Worm (Caenorhabditis elegans) whole organism, young adult: ENCODE results near the gene C36H8.1.

ENCODE experiments used
- D2030.7 ChIP-seq: fragments of 200-800 bp; sonication (Bioruptor generic); IDR thresholded peaks from 2 replicates; pipeline ENCODE4 v1.3.6; 2022; ENCODE audit warnings: missing genetic modification reagents, missing genetic modification characterization, missing compliant biosample characterization
- F10E7.11 ChIP-seq: sonication (generic microtip); optimal IDR thresholded peaks from 2 replicates; lab custom pipeline; 2017; ENCODE audit warnings: mild to moderate bottlenecking, missing genetic modification characterization, moderate library complexity, missing compliant biosample characterization
- F23B12.7 ChIP-seq: sonication (generic microtip); optimal IDR thresholded peaks from 2 replicates; lab custom pipeline; 2017; ENCODE audit warnings: missing genetic modification characterization, mild to moderate bottlenecking, missing compliant biosample characterization, antibody characterized with exemption, moderate library complexity; ENCODE audit not compliant: insufficient read depth
- F49E8.2 ChIP-seq: sonication (generic microtip); optimal IDR thresholded peaks from 3 replicates; lab custom pipeline; 2017; ENCODE audit warnings: missing genetic modification characterization, mild to moderate bottlenecking, missing compliant biosample characterization, antibody characterized with exemption, moderate library complexity; ENCODE audit not compliant: insufficient read depth
- K12H6.12 ChIP-seq: fragments of 200-800 bp; sonication (Bioruptor generic); optimal IDR thresholded peaks from 2 replicates; lab custom pipeline; 2018; ENCODE audit warnings: mild to moderate bottlenecking, missing genetic modification characterization, missing compliant biosample characterization
- ZK185.1 ChIP-seq: sonication (generic microtip); optimal IDR thresholded peaks from 2 replicates; lab custom pipeline; 2016; ENCODE audit warnings: mild to moderate bottlenecking, missing genetic modification characterization, missing compliant biosample characterization; ENCODE audit not compliant: poor library complexity, severe bottlenecking
- aptf-2 ChIP-seq: fragments of 200-800 bp; sonication (Bioruptor generic); conservative IDR thresholded peaks from 2 replicates; pipeline ENCODE4 v1.3.6; 2022; ENCODE audit warnings: missing genetic modification reagents, missing genetic modification characterization, missing compliant biosample characterization
- attf-5 ChIP-seq: fragments of 200-800 bp; sonication (Bioruptor generic); optimal IDR thresholded peaks from 2 replicates; lab custom pipeline; 2018; ENCODE audit warnings: mild to moderate bottlenecking, missing genetic modification characterization, missing compliant biosample characterization
- attf-6 ChIP-seq: fragments of 200-800 bp; sonication (Bioruptor generic); IDR thresholded peaks from 2 replicates; pipeline ENCODE4 v1.3.6; 2022; ENCODE audit warnings: missing genetic modification reagents, missing genetic modification characterization, missing compliant biosample characterization
- cebp-1 ChIP-seq, 2 experiments: fragments of 200-800 bp in 1 of 2; sonication (Bioruptor generic) in 1 of 2; sonication (generic microtip) in 1 of 2; IDR thresholded peaks in 1 of 2; optimal IDR thresholded peaks in 1 of 2; 2 replicates each; pipeline versions ENCODE4 v1.3.6 to Lab custom; 2017 to 2022; ENCODE audit warnings: missing compliant biosample characterization in 2 of 2, missing genetic modification characterization in 2 of 2, mild to moderate bottlenecking in 1 of 2, missing genetic modification reagents in 1 of 2, moderate library complexity in 1 of 2
- ceh-100 ChIP-seq: fragments of 200-800 bp; sonication (Bioruptor generic); IDR thresholded peaks from 2 replicates; pipeline ENCODE4 v1.3.6; 2022; ENCODE audit warnings: missing genetic modification reagents, missing genetic modification characterization, missing compliant biosample characterization
- ceh-27 ChIP-seq: fragments of 200-800 bp; sonication (Bioruptor generic); optimal IDR thresholded peaks from 2 replicates; lab custom pipeline; 2018; ENCODE audit warnings: mild to moderate bottlenecking, missing genetic modification characterization, moderate library complexity, missing compliant biosample characterization
- die-1 ChIP-seq: sonication (generic microtip); optimal IDR thresholded peaks from 2 replicates; lab custom pipeline; 2016; ENCODE audit warnings: missing genotype, mild to moderate bottlenecking, missing genetic modification characterization, missing compliant biosample characterization
- dpl-1 ChIP-seq: fragments of 150-350 bp; optimal IDR thresholded peaks from 2 replicates; lab custom pipeline; 2014; ENCODE audit warnings: missing biosample characterization, missing genetic modification reagents, missing genetic modification characterization
- efl-1 ChIP-seq: fragments of 150-350 bp; optimal IDR thresholded peaks from 2 replicates; lab custom pipeline; 2014; ENCODE audit warnings: missing biosample characterization, missing genetic modification reagents, missing genetic modification characterization
- gei-17 ChIP-seq: fragments of 200-800 bp; sonication (Bioruptor generic); optimal IDR thresholded peaks from 2 replicates; lab custom pipeline; 2018; ENCODE audit warnings: mild to moderate bottlenecking, missing genetic modification characterization, missing compliant biosample characterization
- him-1 ChIP-seq: sonication (generic microtip); optimal IDR thresholded peaks from 2 replicates; lab custom pipeline; 2016; ENCODE audit warnings: missing genotype, missing genetic modification reagents, missing genetic modification characterization, missing compliant biosample characterization
- lin-35 ChIP-seq, 3 experiments: fragments of 150-350 bp in 2 of 3; sonication (generic microtip) in 1 of 3; optimal IDR thresholded peaks; 2 replicates each; lab custom pipeline; 2014 to 2018; ENCODE audit warnings: missing biosample characterization in 3 of 3, missing genetic modification characterization in 3 of 3, missing genetic modification reagents in 3 of 3
- lir-1 ChIP-seq: fragments of 200-800 bp; sonication (Bioruptor generic); conservative IDR thresholded peaks from 2 replicates; pipeline ENCODE4 v1.3.6; 2022; ENCODE audit warnings: missing genetic modification reagents, missing genetic modification characterization, missing compliant biosample characterization
- madf-6 ChIP-seq: fragments of 200-800 bp; sonication (Bioruptor generic); IDR thresholded peaks from 2 replicates; pipeline ENCODE4 v1.3.6; 2022; ENCODE audit warnings: missing genetic modification reagents, missing genetic modification characterization, missing compliant biosample characterization
- madf-8 ChIP-seq: fragments of 200-800 bp; sonication (Bioruptor generic); conservative IDR thresholded peaks from 2 replicates; pipeline ENCODE4 v1.3.6; 2022; ENCODE audit warnings: missing genetic modification reagents, missing genetic modification characterization, missing compliant biosample characterization
- mcd-1 ChIP-seq: fragments of 200-800 bp; sonication (Bioruptor generic); IDR thresholded peaks from 2 replicates; pipeline ENCODE4 v1.3.6; 2022; ENCODE audit warnings: missing genetic modification reagents, missing genetic modification characterization, missing compliant biosample characterization
- pha-4 ChIP-seq: fragments of 150-350 bp; sonication (generic microtip); optimal IDR thresholded peaks from 2 replicates; lab custom pipeline; 2014; ENCODE audit warnings: missing biosample characterization, missing genetic modification reagents, missing genetic modification characterization
- rcor-1 ChIP-seq: fragments of 200-800 bp; sonication (Bioruptor generic); IDR thresholded peaks from 2 replicates; pipeline ENCODE4 v1.3.6; 2022; ENCODE audit warnings: missing genetic modification reagents, missing genetic modification characterization, missing compliant biosample characterization
- rec-8 ChIP-seq, 2 experiments: sonication (generic microtip); optimal IDR thresholded peaks; 2 replicates each; lab custom pipeline; 2016; ENCODE audit warnings: mild to moderate bottlenecking in 2 of 2, missing genetic modification characterization in 2 of 2, missing genetic modification reagents in 2 of 2, missing genotype in 2 of 2, missing biosample characterization in 1 of 2, missing compliant biosample characterization in 1 of 2, moderate library complexity in 1 of 2
- sdz-38 ChIP-seq: sonication (generic microtip); optimal IDR thresholded peaks from 2 replicates; lab custom pipeline; 2016; ENCODE audit warnings: missing genotype, missing genetic modification characterization, missing compliant biosample characterization
- snpc-1.3 ChIP-seq: sonication (generic microtip); optimal IDR thresholded peaks from 2 replicates; lab custom pipeline; 2017; ENCODE audit warnings: missing genetic modification characterization, mild to moderate bottlenecking, missing compliant biosample characterization, antibody characterized with exemption, moderate library complexity, missing genotype, missing genetic modification reagents; ENCODE audit not compliant: insufficient read depth
- snpc-3.4 ChIP-seq: sonication (generic microtip); optimal IDR thresholded peaks from 2 replicates; lab custom pipeline; 2017; ENCODE audit warnings: missing genetic modification characterization, mild to moderate bottlenecking, missing compliant biosample characterization, antibody characterized with exemption, moderate library complexity, missing genotype, missing genetic modification reagents
- snpc-4 ChIP-seq, 5 experiments: fragments of 150-350 bp in 1 of 5; sonication (generic microtip) in 4 of 5; optimal IDR thresholded peaks; 2 replicates each; lab custom pipeline; 2014 to 2018; ENCODE audit warnings: missing genetic modification characterization in 5 of 5, missing biosample characterization in 3 of 5, antibody characterized with exemption in 2 of 5, mild to moderate bottlenecking in 2 of 5, missing compliant biosample characterization in 2 of 5, missing genotype in 2 of 5, moderate library complexity in 2 of 5, missing genetic modification reagents in 1 of 5
- sptf-2 ChIP-seq: fragments of 200-800 bp; sonication (Bioruptor generic); optimal IDR thresholded peaks from 2 replicates; lab custom pipeline; 2018; ENCODE audit warnings: mild to moderate bottlenecking, missing genetic modification characterization, missing compliant biosample characterization
- tbp1 ChIP-seq: fragments of 200-800 bp; sonication (Bioruptor generic); optimal IDR thresholded peaks from 2 replicates; lab custom pipeline; 2018; ENCODE audit warnings: mild to moderate bottlenecking, missing genetic modification characterization, missing compliant biosample characterization
- tbx-9 ChIP-seq: sonication (generic microtip); optimal IDR thresholded peaks from 2 replicates; lab custom pipeline; 2016; ENCODE audit warnings: borderline replicate concordance, missing genetic modification characterization, inconsistent platforms, missing compliant biosample characterization
- ztf-28 ChIP-seq: fragments of 200-800 bp; sonication (Bioruptor generic); IDR thresholded peaks from 2 replicates; pipeline ENCODE4 v1.3.6; 2022; ENCODE audit warnings: missing genetic modification reagents, missing genetic modification characterization, missing compliant biosample characterization
- ztf-3 ChIP-seq: fragments of 200-800 bp; sonication (Bioruptor generic); optimal IDR thresholded peaks from 2 replicates; lab custom pipeline; 2018; ENCODE audit warnings: mild to moderate bottlenecking, missing genetic modification characterization, missing compliant biosample characterization
- ztf-6 ChIP-seq: fragments of 200-800 bp; sonication (Bioruptor generic); IDR thresholded peaks from 2 replicates; pipeline ENCODE4 v1.3.6; 2022; ENCODE audit warnings: missing genetic modification reagents, missing genetic modification characterization, missing compliant biosample characterization

Gene C36H8.1

ce11 chrIV:12724641-12725040, 20.0 kb downstream of the C36H8.1 start, which contains the start of the genes T23F6.3 and rbd-1 (continued):
- no peak for TF ChIP-seq cebp-1 (GFP tag; IDR thresholded peaks at IDR 0.05; lab: Robert Waterston, UW)
- peak; percentile 66 for TF ChIP-seq cebp-1 (tag; optimal IDR thresholded peaks at IDR 0.05; lab: Kevin White, UChicago)
- peak; percentile 49; the same call in 1 of the 2 replicates for TF ChIP-seq D2030.7 (GFP tag; lab: Robert Waterston, UW)
- no peak for TF ChIP-seq snpc-4 (GFP tag; optimal IDR thresholded peaks at IDR 0.05; lab: Kevin White, UChicago)
- peak in 2 of 4 experiments; percentile 41 to 72 for TF ChIP-seq snpc-4 (tag; optimal IDR thresholded peaks at IDR 0.05; lab: Kevin White, UChicago)
- TF ChIP-seq K12H6.12 (tag; lab: Kevin White, UChicago): peak; percentile 72
- TF ChIP-seq snpc-1.3: no peak
- 0 out of 2 replicates have a peak, but pooled peaks have one; percentile 13 for TF ChIP-seq lir-1 (GFP tag; lab: Robert Waterston, UW)
- peak; percentile 73 for TF ChIP-seq ZK185.1 (tag; lab: Kevin White, UChicago)
- TF ChIP-seq madf-6 (GFP tag; lab: Robert Waterston, UW): peak; percentile 25; the same call in 1 of the 2 replicates
- no peak for TF ChIP-seq snpc-3.4 (tag; lab: Kevin White, UChicago)
- TF ChIP-seq tbp1: peak; percentile 37
- peak; percentile 51 to 97 (median 84) for TF ChIP-seq lin-35 (GFP tag; optimal IDR thresholded peaks at IDR 0.05; lab: Kevin White, UChicago)
- TF ChIP-seq rec-8 (tag; optimal IDR thresholded peaks at IDR 0.05; lab: Kevin White, UChicago): no peak
- TF ChIP-seq F10E7.11: no peak
- TF ChIP-seq die-1 (tag; lab: Kevin White, UChicago): no peak
- TF ChIP-seq ztf-28 (GFP tag; lab: Robert Waterston, UW): no peak
- peak; percentile 94 for TF ChIP-seq dpl-1 (GFP tag; lab: Kevin White, UChicago)
- TF ChIP-seq mcd-1 (GFP tag; lab: Robert Waterston, UW): peak; percentile 81
- TF ChIP-seq pha-4 (tag; lab: Kevin White, UChicago): peak; percentile 61
- peak; percentile 74 for TF ChIP-seq F23B12.7 (tag; lab: Kevin White, UChicago)
- peak; percentile 71 for TF ChIP-seq ceh-27 (GFP tag; lab: Kevin White, UChicago)
- TF ChIP-seq rcor-1: peak; percentile 61; the same call in 1 of the 2 replicates

- TF ChIP-seq aptf-2 (no peak), tbx-9 (tag; lab: Kevin White, UChicago) (no peak), ztf-6 (GFP tag; lab: Robert Waterston, UW) (no peak), ZK185.1 (tag; lab: Kevin White, UChicago) (no peak), sdz-38 (tag; lab: Kevin White, UChicago) (no peak)
These were observed 23.5 kb downstream of the C36H8.1 start, which contains the start of gene T23F6.2 for ce11 chrIV:12721106-12721505. Gene T23F6.2, plus strand, starts transcription at chrIV:12721356.

- TF ChIP-seq ztf-3 (GFP tag; lab: Kevin White, UChicago) (no peak), ztf-6 (GFP tag; lab: Robert Waterston, UW) (no peak), sptf-2 (GFP tag; lab: Kevin White, UChicago) (no peak), gei-17 (GFP tag; lab: Kevin White, UChicago) (no peak), tbx-9 (tag; lab: Kevin White, UChicago) (no peak), efl-1 (peak; percentile 7), sdz-38 (tag; lab: Kevin White, UChicago) (no peak), ceh-100 (GFP tag; lab: Robert Waterston, UW) (no peak), attf-5 (no peak), madf-6 (GFP tag; lab: Robert Waterston, UW) (peak; percentile 59), attf-6 (no peak), madf-8 (GFP tag; lab: Robert Waterston, UW) (no peak; the same call in 1 of the 2 replicates), F49E8.2 (no peak), him-1 (tag; lab: Kevin White, UChicago) (no peak)
These were observed 24.9 kb downstream of the C36H8.1 start, which contains the start of gene idpp-7 for ce11 chrIV:12719664-12720063. Gene idpp-7, plus strand, starts transcription at chrIV:12719964.
